Fruit fly (Drosophila melanogaster) ovary, adult (tissue): ENCODE results near the gene Grip128.

Experiments used
- CG17801 ChIP-seq: fragments of 200-800 bp; optimal IDR thresholded peaks from 2 replicates; lab custom pipeline; 2019; ENCODE audit warnings: missing biosample characterization, mild to moderate bottlenecking, missing genetic modification characterization, moderate library complexity; ENCODE audit not compliant: partially characterized antibody

The Grip128 gene

DNA sequence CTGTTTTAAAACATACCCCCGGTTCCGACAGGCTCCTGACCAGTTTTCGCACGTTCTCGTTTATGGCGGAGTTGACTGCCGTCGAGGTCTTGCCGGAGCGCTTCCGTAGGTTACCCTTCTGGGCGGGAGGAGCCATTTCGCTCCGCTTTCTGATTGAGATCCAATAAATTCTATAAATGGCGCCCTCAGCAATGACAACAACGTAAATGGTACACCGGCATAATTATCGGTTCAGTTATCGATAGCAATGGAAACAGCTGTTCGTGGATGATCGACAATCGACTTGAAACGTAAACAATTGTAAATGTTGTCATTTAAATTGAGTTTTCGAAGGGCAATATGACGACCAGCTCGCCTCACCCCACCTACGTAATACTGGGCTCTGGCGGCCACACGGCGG, at the start of gene Grip128, which contains the start of gene Alg14:
Gene Grip128 (minus strand): TSS at position 216 of the 400 bp plus-strand sequence.
Gene Alg14 (plus strand): TSS at position 261 of the 400 bp plus-strand sequence.
- TF ChIP-seq CG17801 (GFP tag; lab: Kevin White, UChicago): no peak

DNA sequence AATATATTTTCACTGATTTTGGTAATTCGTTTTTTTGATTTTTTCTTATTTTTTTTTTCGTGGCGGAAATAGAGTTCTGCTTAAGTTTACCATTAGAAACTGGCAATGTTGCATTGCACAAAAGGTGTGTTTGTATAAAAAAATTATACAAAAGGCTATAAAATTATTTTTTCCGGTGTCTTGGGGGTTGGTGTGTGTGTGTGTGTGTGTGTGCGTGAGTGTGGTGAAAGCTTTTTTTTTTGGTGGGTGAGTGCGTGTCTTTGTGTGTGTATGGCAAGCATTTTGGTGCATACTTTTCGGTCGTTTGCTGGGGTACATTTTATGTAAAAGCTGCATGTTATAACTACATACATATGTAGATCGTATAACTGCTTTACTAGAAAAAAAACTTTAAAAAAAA, 39.5 kb upstream of the Grip128 start:
- TF ChIP-seq CG17801 (GFP tag; lab: Kevin White, UChicago): peak; percentile 24

DNA sequence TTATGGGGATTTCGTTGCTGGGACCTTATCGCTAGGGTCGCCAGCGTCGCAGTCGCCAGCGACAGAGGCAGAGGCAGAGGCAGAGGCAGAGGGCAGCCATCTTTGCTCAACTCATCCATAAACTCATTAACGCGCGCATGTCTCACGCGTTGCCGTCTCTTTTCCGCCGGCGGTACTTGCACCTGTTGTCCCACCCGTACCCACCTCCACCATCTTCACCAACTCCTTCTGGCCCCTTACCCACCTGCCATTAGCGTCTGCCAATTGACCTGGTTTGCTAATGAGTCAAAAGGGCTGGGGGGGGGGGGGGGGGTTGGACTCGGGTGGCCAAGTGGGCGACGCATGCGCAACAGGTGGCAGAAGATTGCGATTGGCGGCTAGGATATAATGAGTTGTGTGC, 30.9 kb upstream of the Grip128 start:
- no peak for TF ChIP-seq CG17801 (GFP tag; lab: Kevin White, UChicago)

DNA sequence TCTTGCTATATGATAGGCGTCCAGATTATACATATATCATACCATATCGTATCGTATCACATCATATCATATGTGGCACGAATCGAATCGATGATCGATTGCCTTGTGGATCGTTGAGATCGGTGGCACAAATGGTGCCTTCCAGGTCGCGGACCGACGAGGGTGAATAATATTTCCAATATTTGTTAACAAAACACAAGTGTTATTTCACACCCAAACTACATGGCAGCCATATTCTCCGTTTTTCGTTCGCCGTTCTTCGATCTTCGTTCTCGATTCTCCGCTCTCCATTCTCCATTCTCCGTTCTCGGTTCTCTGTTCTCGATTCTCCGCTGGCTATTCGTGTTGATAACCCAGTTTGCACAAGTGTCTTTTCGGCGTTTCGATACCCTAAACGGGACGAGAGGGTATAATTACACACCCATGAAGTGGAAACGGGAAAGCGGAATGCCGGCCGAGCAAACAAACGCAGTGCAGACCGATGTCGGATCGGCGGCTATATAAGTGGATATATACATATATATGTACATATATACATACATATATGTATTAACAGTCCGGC, 29.9 kb upstream of the Grip128 start:
- no peak for TF ChIP-seq CG17801 (GFP tag; lab: Kevin White, UChicago)

DNA sequence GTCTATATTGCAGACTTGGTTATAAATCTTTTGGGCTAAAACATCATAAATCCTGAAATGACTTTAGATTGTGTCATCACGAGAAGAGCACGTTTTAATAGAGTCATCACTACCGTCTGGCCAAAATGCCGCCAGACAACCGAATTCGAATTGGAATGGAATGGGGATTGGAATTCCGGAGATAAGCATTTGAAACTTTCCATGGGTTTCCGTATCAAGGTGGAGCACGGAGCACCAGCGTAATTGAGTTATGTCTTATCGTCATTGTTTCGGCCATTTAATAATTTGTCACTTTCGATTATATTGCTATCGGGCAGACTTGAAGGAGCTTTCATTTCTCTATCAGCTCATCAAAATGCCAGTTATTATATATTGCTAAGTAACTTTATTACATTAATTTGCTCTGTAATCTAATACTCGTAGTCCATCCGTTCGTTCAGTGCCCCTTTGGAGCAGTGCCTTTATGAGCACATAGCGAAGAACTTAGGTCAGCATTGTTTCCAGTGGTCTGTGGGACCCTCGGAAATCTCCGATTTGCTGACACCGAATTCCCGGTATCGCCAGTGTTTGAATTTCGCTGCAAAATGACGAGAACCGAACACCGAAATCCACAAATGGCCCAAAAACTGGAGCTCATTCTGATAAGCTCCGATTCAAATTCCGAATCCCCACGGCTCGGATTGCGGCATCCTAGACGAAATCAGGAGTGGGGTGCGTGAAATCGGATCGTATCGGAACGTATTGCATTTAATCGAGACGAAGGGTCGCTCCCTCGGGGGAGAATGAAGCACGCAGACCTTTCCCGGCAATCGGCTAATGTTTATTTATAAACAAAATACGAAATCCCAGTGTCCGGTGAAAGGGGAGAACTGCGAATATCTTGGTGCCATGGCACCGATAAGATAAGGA, 28.3 kb upstream of the Grip128 start:
- TF ChIP-seq CG17801 (GFP tag; lab: Kevin White, UChicago): no peak

DNA sequence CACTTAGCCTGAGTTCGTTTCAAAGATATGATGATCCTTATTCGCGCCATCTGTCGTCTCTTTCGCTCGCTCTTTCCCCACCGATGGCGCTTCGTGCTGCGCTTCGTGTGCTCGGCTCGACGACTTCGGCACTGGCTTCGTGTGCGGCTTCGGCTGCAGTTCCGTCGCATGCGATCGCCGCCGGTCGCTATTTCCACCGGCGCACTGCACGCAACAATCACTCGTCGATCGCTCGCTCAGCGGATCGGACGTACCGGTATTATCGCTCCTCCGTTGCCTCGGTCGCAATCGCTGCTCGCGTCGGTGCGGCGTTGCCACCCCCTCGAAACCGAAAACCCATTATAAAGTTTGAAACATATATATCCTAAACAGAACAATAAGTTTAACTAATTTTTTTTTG, 26.9 kb upstream of the Grip128 start:
- peak; percentile 79 for TF ChIP-seq CG17801 (GFP tag; lab: Kevin White, UChicago)

DNA sequence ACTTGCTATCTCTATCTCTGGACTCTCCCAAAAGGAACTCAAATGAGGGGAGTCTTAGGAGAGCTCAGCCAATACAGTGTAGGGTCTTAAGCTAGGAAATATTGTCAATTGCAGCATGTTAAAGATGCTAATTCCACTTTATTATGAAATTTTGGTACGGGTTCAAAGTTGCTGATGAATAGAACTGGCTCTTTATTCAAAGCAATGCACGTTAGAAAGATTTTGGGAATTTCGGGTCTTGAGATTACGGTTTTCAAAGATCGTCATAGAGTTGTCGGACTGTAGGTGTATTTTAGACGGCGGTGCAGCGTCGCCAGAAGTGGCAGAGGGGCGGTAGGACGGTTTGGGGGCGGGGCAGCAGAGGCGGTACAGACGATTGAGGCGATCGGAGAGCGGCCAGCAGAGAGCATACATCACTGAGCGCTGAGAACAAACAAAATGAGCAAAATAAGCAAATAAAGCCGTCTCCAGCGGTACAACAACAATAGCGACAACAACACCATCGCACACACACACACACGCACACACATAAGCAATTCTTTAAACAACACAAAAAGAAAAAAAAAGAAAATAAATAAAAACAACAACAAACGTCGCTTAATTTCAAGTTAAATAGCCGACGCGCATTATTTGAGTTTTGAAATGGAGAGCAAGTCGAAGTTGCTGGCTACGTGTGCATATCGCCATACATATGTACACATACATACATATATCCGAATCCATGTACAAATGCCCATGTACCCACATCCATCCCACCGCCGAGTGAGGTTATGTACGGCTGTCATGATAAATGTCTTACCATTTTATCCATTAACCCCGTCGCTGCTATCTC, 25.7 kb upstream of the Grip128 start:
- TF ChIP-seq CG17801 (GFP tag; lab: Kevin White, UChicago): peak; percentile 80

DNA sequence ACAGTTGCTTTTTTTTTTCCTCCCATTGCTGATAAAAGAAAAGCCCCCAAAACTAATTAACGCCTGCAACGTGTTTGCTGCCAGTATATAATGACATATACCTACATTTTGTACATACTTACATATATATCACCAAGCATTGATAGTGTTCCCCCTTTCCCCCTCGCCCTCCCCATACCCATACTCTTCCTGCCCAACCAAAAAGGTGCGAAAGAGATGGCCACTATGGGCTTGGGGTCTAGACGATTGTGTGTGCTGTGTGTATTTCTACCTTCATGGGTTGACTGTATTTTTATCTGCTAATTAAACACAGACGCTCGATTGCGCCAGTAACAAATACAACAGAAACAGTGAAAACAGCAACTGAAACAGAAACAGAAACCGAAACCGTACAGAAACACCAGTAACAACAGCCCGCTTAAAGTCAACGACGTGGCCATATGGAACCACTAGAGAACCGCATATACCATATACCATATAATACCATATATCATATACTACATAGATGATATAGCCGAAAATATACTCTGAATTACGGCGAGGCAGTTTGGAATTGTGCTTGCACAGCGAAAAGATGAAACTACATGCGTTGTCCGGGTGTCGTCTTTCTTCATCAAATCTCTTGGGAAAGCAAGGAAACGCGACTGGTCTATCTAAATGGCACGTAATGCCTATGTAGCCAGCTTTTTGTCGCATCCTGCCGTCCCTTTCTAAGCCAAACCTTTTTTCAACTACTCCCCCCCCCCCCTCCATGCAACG, 24.9 kb upstream of the Grip128 start:
- TF ChIP-seq CG17801 (GFP tag; lab: Kevin White, UChicago): no peak

DNA sequence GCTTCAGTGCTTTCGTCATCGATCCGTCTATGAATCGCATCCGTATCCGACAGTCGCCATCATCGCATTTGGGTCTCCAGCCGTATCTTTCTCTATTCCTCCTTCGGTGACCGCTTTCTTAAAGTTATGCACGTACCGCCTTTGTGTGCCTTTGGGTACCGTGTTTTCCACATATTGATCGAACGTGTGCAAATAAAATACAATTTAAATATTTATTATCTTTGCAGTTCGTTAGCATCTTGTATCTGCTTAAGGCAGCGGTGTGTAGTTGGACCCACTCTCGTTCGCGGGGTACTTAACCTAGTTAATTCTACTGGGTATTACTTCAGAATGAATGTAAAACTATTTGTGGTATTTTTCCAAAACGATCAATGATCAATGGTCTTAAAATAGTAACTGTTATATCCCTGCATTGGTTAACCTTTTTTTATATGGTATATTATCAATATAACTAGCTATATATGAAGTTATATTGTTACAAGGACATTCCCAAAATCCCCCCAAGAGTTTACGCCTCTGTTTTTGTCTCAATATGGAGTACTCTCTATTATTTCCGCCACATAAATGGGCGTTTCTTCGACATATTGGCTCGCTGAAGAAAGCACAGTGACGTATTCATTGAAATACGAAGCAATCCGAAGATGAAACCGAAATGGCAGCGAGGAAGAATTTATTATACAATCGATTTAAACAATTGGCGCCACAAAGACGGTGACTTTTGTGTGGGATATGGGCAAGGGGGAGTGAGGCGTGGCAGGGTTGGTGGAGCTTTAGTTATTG, 23.9 kb upstream of the Grip128 start:
- TF ChIP-seq CG17801 (GFP tag; lab: Kevin White, UChicago): no peak

DNA sequence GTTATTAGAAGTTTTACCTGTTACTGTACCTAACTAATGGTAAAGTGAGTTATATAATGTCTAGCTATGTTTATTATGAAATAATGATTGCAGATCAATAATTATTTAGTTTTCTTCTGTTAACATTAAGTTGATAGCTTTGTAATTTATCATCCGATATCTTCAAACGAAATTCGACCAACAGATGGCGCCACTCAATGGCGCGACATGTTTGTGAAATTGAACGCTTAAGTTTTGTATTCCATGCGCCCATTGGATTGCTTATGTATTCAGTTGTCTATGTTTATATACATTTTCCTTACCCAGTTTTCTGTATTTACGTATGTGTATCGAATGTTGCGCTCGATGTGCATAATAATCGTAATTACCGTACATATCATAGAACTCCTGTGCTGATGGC, 18.6 kb upstream of the Grip128 start:
- TF ChIP-seq CG17801 (GFP tag; lab: Kevin White, UChicago): no peak

DNA sequence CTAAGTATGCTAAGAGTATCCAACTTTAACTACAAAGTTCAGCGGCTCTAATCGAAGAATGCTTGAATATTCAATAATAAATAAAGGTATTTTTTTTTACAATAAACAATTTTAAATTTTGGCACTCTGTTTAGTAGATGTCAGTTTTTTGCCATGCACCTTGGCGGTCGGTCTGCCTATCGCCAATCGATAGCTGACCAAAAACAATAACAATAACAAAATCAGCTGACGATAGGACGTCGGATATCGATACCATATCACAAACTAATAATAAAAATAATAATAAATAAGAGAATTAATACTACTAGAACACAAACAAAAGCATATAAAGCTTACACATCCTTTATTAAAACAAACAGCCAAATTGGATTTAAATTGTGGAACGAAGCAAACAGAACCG, 14.8 kb upstream of the Grip128 start, which contains the start of gene Gmap:
Gene Gmap (plus strand): TSS at position 241 of the 400 bp plus-strand sequence.
- TF ChIP-seq CG17801 (GFP tag; lab: Kevin White, UChicago): peak; percentile 39

DNA sequence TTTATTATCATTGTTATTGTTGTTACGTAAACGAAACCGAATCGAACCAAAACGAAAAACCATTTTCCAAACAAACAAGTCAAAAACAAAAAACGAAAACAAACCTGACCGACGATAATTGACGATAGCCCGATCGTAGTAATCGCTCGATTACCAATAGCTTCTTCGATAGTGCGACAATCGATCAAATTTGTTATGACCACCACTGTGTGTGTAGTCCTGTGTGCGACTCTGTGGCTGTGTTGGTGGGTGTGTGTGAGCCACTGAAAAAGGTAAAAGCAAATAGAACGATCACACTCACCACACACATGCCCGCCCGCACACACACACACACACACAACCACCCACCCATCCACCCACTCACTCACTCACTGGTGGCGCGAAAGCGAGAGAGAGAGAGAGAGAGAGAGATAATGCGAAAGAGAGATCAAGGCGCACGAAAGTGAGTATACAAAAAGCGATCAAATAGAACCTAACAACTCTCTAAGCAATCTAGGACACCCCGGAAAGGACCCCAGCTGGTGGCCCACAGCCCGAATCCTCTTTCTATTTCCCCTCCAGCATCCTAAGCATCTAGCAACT, 12.6 kb upstream of the Grip128 start:
- TF ChIP-seq CG17801 (GFP tag; lab: Kevin White, UChicago): peak; percentile 10
